Worm (Caenorhabditis elegans): ENCODE results near the gene anmt-1.

Gene anmt-1

ce11 chrIII:8693322-8693721 lies 8.7 kb downstream of the anmt-1 start, which contains the start of gene B0303.7:
TSS of gene B0303.7 (plus strand) at chrIII:8693622.
- no peak for TF ChIP-seq elt-1 (tag; optimal IDR thresholded peaks at IDR 0.05; ENCODE audit: borderline replicate concordance, insufficient read depth)
- no peak for TF ChIP-seq hlh-1 (tag; optimal IDR thresholded peaks at IDR 0.05)
- no peak for TF ChIP-seq M03D4.4 (tag; optimal IDR thresholded peaks at IDR 0.05)
- TF ChIP-seq unc-39 (tag; optimal IDR thresholded peaks at IDR 0.05), result no peak
- TF ChIP-seq lin-32 (GFP tag; optimal IDR thresholded peaks at IDR 0.05), result no peak
- TF ChIP-seq ceh-83 (GFP tag; optimal IDR thresholded peaks at IDR 0.05), result no peak
- TF ChIP-seq sptf-1 (tag; optimal IDR thresholded peaks at IDR 0.05), result no peak
- no peak for TF ChIP-seq nhr-28 (tag; optimal IDR thresholded peaks at IDR 0.05)
- no peak for TF ChIP-seq lsy-2 (tag; optimal IDR thresholded peaks at IDR 0.05)

- TF ChIP-seq nhr-2 (tag; optimal IDR thresholded peaks at IDR 0.05), result no peak
- no peak for TF ChIP-seq mab-5 (tag; optimal IDR thresholded peaks at IDR 0.05)
- no peak for TF ChIP-seq drap-1 (GFP tag; optimal IDR thresholded peaks at IDR 0.05)
- no peak for TF ChIP-seq ham-2 (GFP tag; optimal IDR thresholded peaks at IDR 0.05)
- no peak for TF ChIP-seq bed-3 (GFP tag; optimal IDR thresholded peaks at IDR 0.05)
- no peak for TF ChIP-seq tbx-8 (GFP tag; optimal IDR thresholded peaks at IDR 0.05)
- no peak for TF ChIP-seq mls-2 (tag; optimal IDR thresholded peaks at IDR 0.05)
- no peak for TF ChIP-seq lsy-2 (tag; optimal IDR thresholded peaks at IDR 0.05)
These were observed 12.1 kb downstream of the anmt-1 start for ce11 chrIII:8696680-8697079.

ce11 chrIII:8697268-8697907 lies 12.8 kb downstream of the anmt-1 start:
- TF ChIP-seq sem-2 (GFP tag; optimal IDR thresholded peaks at IDR 0.05) (no peak), flh-1 (GFP tag; optimal IDR thresholded peaks at IDR 0.05) (no peak)

ce11 chrIII:8700289-8700957 lies 15.8 kb downstream of the anmt-1 start, which contains the start of the genes sdz-1 and vps-33.1:
TSS of gene sdz-1 (minus strand) at chrIII:8700339.
TSS of gene vps-33.1 (plus strand) at chrIII:8700927.
- TF ChIP-seq nhr-237 (tag; optimal IDR thresholded peaks at IDR 0.05), result peak; percentile 16
- peak; percentile 29 for TF ChIP-seq lsy-2 (tag; optimal IDR thresholded peaks at IDR 0.05)
- TF ChIP-seq unc-120 (tag; optimal IDR thresholded peaks at IDR 0.05; ENCODE audit: poor library complexity, severe bottlenecking), result peak; percentile 67
- TF ChIP-seq lin-13 (tag; optimal IDR thresholded peaks at IDR 0.05), result no peak
- TF ChIP-seq snpc-4 (tag; optimal IDR thresholded peaks at IDR 0.05), result no peak
- no peak for TF ChIP-seq elt-1 (tag; optimal IDR thresholded peaks at IDR 0.05; ENCODE audit: borderline replicate concordance, insufficient read depth)
- TF ChIP-seq unc-62 (GFP tag; optimal IDR thresholded peaks at IDR 0.05), result no peak

ce11 chrIII:8704765-8705164 lies 20.2 kb downstream of the anmt-1 start, which contains the start of gene B0303.16:
TSS of gene B0303.16 (plus strand) at chrIII:8705065.
- TF ChIP-seq elt-1 (tag; optimal IDR thresholded peaks at IDR 0.05; ENCODE audit: borderline replicate concordance, insufficient read depth), result no peak
- no peak for TF ChIP-seq M03D4.4 (tag; optimal IDR thresholded peaks at IDR 0.05)
- TF ChIP-seq pha-4 (tag; optimal IDR thresholded peaks at IDR 0.05), result no peak
- no peak for TF ChIP-seq snpc-4 (tag; optimal IDR thresholded peaks at IDR 0.05)
- TF ChIP-seq hlh-1 (tag; optimal IDR thresholded peaks at IDR 0.05), result no peak
- no peak for TF ChIP-seq lsy-2 (tag; optimal IDR thresholded peaks at IDR 0.05)
- no peak for TF ChIP-seq zip-8 (tag; optimal IDR thresholded peaks at IDR 0.05)
- TF ChIP-seq blmp-1 (tag; optimal IDR thresholded peaks at IDR 0.05), result no peak
- TF ChIP-seq bed-3 (GFP tag; optimal IDR thresholded peaks at IDR 0.05), result no peak
- no peak for TF ChIP-seq cnd-1 (tag; optimal IDR thresholded peaks at IDR 0.05)
- TF ChIP-seq mab-5 (tag; optimal IDR thresholded peaks at IDR 0.05), result no peak
- no peak for TF ChIP-seq ham-2 (GFP tag; optimal IDR thresholded peaks at IDR 0.05)
- TF ChIP-seq ceh-83 (GFP tag; optimal IDR thresholded peaks at IDR 0.05), result no peak
- no peak for TF ChIP-seq unc-39 (tag; optimal IDR thresholded peaks at IDR 0.05)
- TF ChIP-seq sem-2 (GFP tag; optimal IDR thresholded peaks at IDR 0.05), result no peak
- TF ChIP-seq tbx-8 (GFP tag; optimal IDR thresholded peaks at IDR 0.05), result no peak
- no peak for TF ChIP-seq sptf-1 (tag; optimal IDR thresholded peaks at IDR 0.05)
- TF ChIP-seq nhr-28 (tag; optimal IDR thresholded peaks at IDR 0.05), result no peak
- no peak for TF ChIP-seq flh-1 (GFP tag; optimal IDR thresholded peaks at IDR 0.05)

ce11 chrIII:8709735-8710134 lies 25.1 kb downstream of the anmt-1 start:
- no peak for TF ChIP-seq tbx-8 (GFP tag; optimal IDR thresholded peaks at IDR 0.05)
- no peak for TF ChIP-seq ces-1 (GFP tag; optimal IDR thresholded peaks at IDR 0.05)
- no peak for TF ChIP-seq nhr-28 (tag; optimal IDR thresholded peaks at IDR 0.05)

Measured in whole organism, mixed stage, embryonic.